Fruit fly (Drosophila melanogaster): ENCODE measurements around the gene Pde11.

DNA sequence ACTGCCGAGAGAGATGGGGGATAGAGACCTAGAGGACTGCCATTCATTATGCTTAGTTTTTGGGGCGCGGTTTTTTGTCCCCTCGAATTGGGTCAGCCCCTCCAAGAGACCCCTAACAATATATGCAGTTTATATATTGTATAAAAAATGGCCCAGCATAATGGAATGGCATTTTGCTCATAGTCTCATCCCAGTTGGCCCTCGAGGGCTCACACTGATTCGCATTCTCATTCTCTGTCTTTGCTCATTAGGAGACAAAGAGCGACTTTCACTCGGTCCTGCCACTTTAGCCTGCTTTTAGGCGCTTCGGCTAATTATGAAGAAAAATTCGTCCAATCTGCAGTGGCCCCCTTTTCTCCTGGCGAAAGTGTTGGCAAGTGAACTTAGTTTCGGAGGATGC lies 33.3 kb upstream of the Pde11 start:
- TF ChIP-seq CG1620 (GFP tag; optimal IDR thresholded peaks at IDR 0.05) = no peak
- TF ChIP-seq CG14711 (tag; optimal IDR thresholded peaks at IDR 0.05) = no peak
- no peak for TF ChIP-seq ovo (GFP tag; optimal IDR thresholded peaks at IDR 0.05)
- TF ChIP-seq bab1 (GFP tag; optimal IDR thresholded peaks at IDR 0.05) = no peak
- TF ChIP-seq CG11617 (GFP tag; optimal IDR thresholded peaks at IDR 0.05) = no peak
- no peak for TF ChIP-seq pad (GFP tag; optimal IDR thresholded peaks at IDR 0.05)
- no peak for TF ChIP-seq CG12768 (GFP tag; optimal IDR thresholded peaks at IDR 0.05)
- TF ChIP-seq Clk (GFP tag; optimal IDR thresholded peaks at IDR 0.05) = no peak
- TF ChIP-seq Mnt (GFP tag; optimal IDR thresholded peaks at IDR 0.05) = no peak
- no peak for TF ChIP-seq Crg-1 (GFP tag; optimal IDR thresholded peaks at IDR 0.05)
